Fruit fly (Drosophila melanogaster) whole organism, pupa: ENCODE measurements around the gene Taf12.
A peak's percentile ranks its signal among the peaks of the same experiment; 100 is the strongest.

ENCODE experiments used
- CG10348 ChIP-seq: fragments of 200-800 bp; sonication (Bioruptor generic); IDR thresholded peaks from 2 replicates; pipeline ENCODE4 v1.3.6; 2022; ENCODE audit warnings: missing biosample characterization, missing genetic modification characterization
- CG12605 ChIP-seq: fragments of 200-800 bp; sonication (Bioruptor generic); IDR thresholded peaks from 2 replicates; pipeline ENCODE4 v1.3.6; 2022; ENCODE audit warnings: missing biosample characterization, missing genetic modification characterization
- CG13204 ChIP-seq: fragments of 200-800 bp; sonication (Bioruptor generic); optimal IDR thresholded peaks from 2 replicates; lab custom pipeline; 2018; ENCODE audit warnings: missing biosample characterization, mild to moderate bottlenecking, missing genetic modification characterization, moderate library complexity
- CG14655 ChIP-seq: fragments of 200-800 bp; sonication (Bioruptor generic); optimal IDR thresholded peaks from 3 replicates; lab custom pipeline; 2017; ENCODE audit warnings: mild to moderate bottlenecking, missing biosample characterization, missing genetic modification reagents, missing genetic modification characterization
- CG15710 ChIP-seq: fragments of 200-800 bp; sonication (Bioruptor generic); optimal IDR thresholded peaks from 2 replicates; lab custom pipeline; 2018; ENCODE audit warnings: missing biosample characterization, mild to moderate bottlenecking, missing genetic modification characterization, moderate library complexity
- CG17806 ChIP-seq: fragments of 200-800 bp; sonication (Bioruptor generic); optimal IDR thresholded peaks from 2 replicates; lab custom pipeline; 2018; ENCODE audit warnings: missing biosample characterization, mild to moderate bottlenecking, missing genetic modification characterization, moderate library complexity
- CG32121 ChIP-seq: fragments of 200-800 bp; sonication (Bioruptor generic); IDR thresholded peaks from 2 replicates; pipeline ENCODE4 v1.3.6; 2022; ENCODE audit warnings: missing biosample characterization, missing genetic modification characterization
- CG34367 ChIP-seq: fragments of 200-800 bp; sonication (Bioruptor generic); optimal IDR thresholded peaks from 2 replicates; lab custom pipeline; 2018; ENCODE audit warnings: missing biosample characterization, mild to moderate bottlenecking, missing genetic modification characterization
- CG4496 ChIP-seq: fragments of 200-800 bp; sonication (Bioruptor generic); IDR thresholded peaks from 3 replicates; pipeline ENCODE4 v1.3.6; 2022; ENCODE audit warnings: missing biosample characterization, missing genetic modification characterization
- CG8159 ChIP-seq: fragments of 200-800 bp; sonication (Bioruptor generic); optimal IDR thresholded peaks from 3 replicates; lab custom pipeline; 2018; ENCODE audit warnings: missing biosample characterization, mild to moderate bottlenecking, missing genetic modification characterization, moderate library complexity
- CG8301 ChIP-seq: fragments of 200-800 bp; sonication (Bioruptor generic); optimal IDR thresholded peaks from 2 replicates; lab custom pipeline; 2018; ENCODE audit warnings: missing biosample characterization, mild to moderate bottlenecking, missing genetic modification characterization
- CG9948 ChIP-seq: fragments of 200-800 bp; sonication (Bioruptor generic); optimal IDR thresholded peaks from 2 replicates; lab custom pipeline; 2018; ENCODE audit warnings: missing biosample characterization, mild to moderate bottlenecking, missing genetic modification characterization, moderate library complexity
- D1 ChIP-seq: fragments of 200-800 bp; sonication (Bioruptor generic); optimal IDR thresholded peaks from 2 replicates; lab custom pipeline; 2018; ENCODE audit warnings: missing biosample characterization, mild to moderate bottlenecking, missing genetic modification characterization, moderate library complexity
- EcR ChIP-seq: fragments of 200-800 bp; sonication (Bioruptor generic); optimal IDR thresholded peaks from 3 replicates; lab custom pipeline; 2019; ENCODE audit warnings: missing biosample characterization, missing genetic modification characterization, mild to moderate bottlenecking, moderate library complexity, missing genetic modification reagents
- Ets98B ChIP-seq: fragments of 200-800 bp; sonication (Bioruptor generic); IDR thresholded peaks from 2 replicates; pipeline ENCODE4 v1.3.6; 2022; ENCODE audit warnings: missing biosample characterization, missing genetic modification characterization
- Pif1A ChIP-seq: fragments of 200-800 bp; sonication (Bioruptor generic); optimal IDR thresholded peaks from 3 replicates; lab custom pipeline; 2016; ENCODE audit warnings: missing biosample characterization, missing genetic modification characterization
- Pif1B ChIP-seq: fragments of 200-800 bp; sonication (Bioruptor generic); optimal IDR thresholded peaks from 3 replicates; lab custom pipeline; 2016; ENCODE audit warnings: missing biosample characterization, missing genetic modification characterization
- Snoo ChIP-seq: fragments of 200-800 bp; sonication (Bioruptor generic); optimal IDR thresholded peaks from 3 replicates; lab custom pipeline; 2017; ENCODE audit warnings: missing biosample characterization, mild to moderate bottlenecking, missing genetic modification characterization, inconsistent platforms
- fd96Ca ChIP-seq: fragments of 200-800 bp; sonication (Bioruptor generic); IDR thresholded peaks from 3 replicates; pipeline ENCODE4 v1.3.6; 2022; ENCODE audit warnings: missing biosample characterization, missing genetic modification characterization
- gl ChIP-seq: fragments of 200-800 bp; sonication (Bioruptor generic); optimal IDR thresholded peaks from 2 replicates; lab custom pipeline; 2018; ENCODE audit warnings: missing biosample characterization, mild to moderate bottlenecking, missing genetic modification characterization
- rn ChIP-seq: fragments of 200-800 bp; sonication (Bioruptor generic); IDR thresholded peaks from 2 replicates; pipeline ENCODE4 v1.3.6; 2022; ENCODE audit warnings: missing biosample characterization, missing genetic modification characterization

Gene Taf12

dm6 chr3R:11650105-11651039, 29.1 kb downstream of the Taf12 start, which contains the start of the genes Csk and Elp1:
Gene Csk, minus strand, starts transcription at chr3R:11650706.
Gene Elp1, plus strand, starts transcription at chr3R:11650971.
- TF ChIP-seq CG8159 (tag; lab: Kevin White, UChicago) (peak; percentile 53), CG14655 (GFP tag; lab: Kevin White, UChicago) (peak; percentile 15), D1 (tag; lab: Kevin White, UChicago) (no peak), CG17806 (peak; percentile 20), CG8301 (tag; lab: Kevin White, UChicago) (peak; percentile 8), fd96Ca (GFP tag; lab: Robert Waterston, UW) (0 out of 3 replicates have a peak, but pooled peaks have one; percentile 18), CG34367 (tag; lab: Kevin White, UChicago) (peak; percentile 26), Ets98B (GFP tag; lab: Robert Waterston, UW) (no peak), Pif1A (peak; percentile 23), Pif1B (GFP tag; lab: Kevin White, UChicago) (peak; percentile 6), CG4496 (GFP tag; lab: Robert Waterston, UW) (0 out of 3 replicates have a peak, but pooled peaks have one; percentile 39), CG9948 (tag; lab: Kevin White, UChicago) (peak; percentile 24), Snoo (tag; lab: Kevin White, UChicago) (no peak), gl (tag; lab: Kevin White, UChicago) (no peak), CG15710 (peak; percentile 45)

dm6 chr3R:11649449-11649848, 30.0 kb downstream of the Taf12 start:
- TF ChIP-seq EcR (GFP tag; lab: Kevin White, UChicago) (no peak), Snoo (tag; lab: Kevin White, UChicago) (peak; percentile 79), CG32121 (GFP tag; lab: Robert Waterston, UW) (peak; percentile 90), CG12605 (GFP tag; lab: Robert Waterston, UW) (peak; percentile 76), Pif1B (GFP tag; lab: Kevin White, UChicago) (peak; percentile 67), CG8301 (tag; lab: Kevin White, UChicago) (peak; percentile 70), CG15710 (peak; percentile 81), CG14655 (GFP tag; lab: Kevin White, UChicago) (peak; percentile 77), CG8159 (tag; lab: Kevin White, UChicago) (peak; percentile 76), fd96Ca (GFP tag; lab: Robert Waterston, UW) (peak; percentile 92), CG4496 (GFP tag; lab: Robert Waterston, UW) (peak; percentile 94), CG13204 (peak; percentile 35), D1 (tag; lab: Kevin White, UChicago) (no peak), Pif1A (peak; percentile 82), gl (tag; lab: Kevin White, UChicago) (no peak), CG34367 (tag; lab: Kevin White, UChicago) (peak; percentile 64), CG9948 (tag; lab: Kevin White, UChicago) (peak; percentile 68), CG10348 (GFP tag; lab: Robert Waterston, UW) (peak; percentile 87), rn (GFP tag; lab: Robert Waterston, UW) (peak; percentile 80), CG17806 (peak; percentile 72), Ets98B (GFP tag; lab: Robert Waterston, UW) (peak; percentile 90)

dm6 chr3R:11648356-11649355, 30.8 kb downstream of the Taf12 start:
- TF ChIP-seq fd96Ca (GFP tag; lab: Robert Waterston, UW), result 0 out of 3 replicates have a peak, but pooled peaks have one; percentile 9
- no peak for TF ChIP-seq CG12605 (GFP tag; lab: Robert Waterston, UW)
- no peak for TF ChIP-seq CG14655 (GFP tag; lab: Kevin White, UChicago)
- TF ChIP-seq Ets98B (GFP tag; lab: Robert Waterston, UW), result no peak
- peak; percentile 59 for TF ChIP-seq EcR (GFP tag; lab: Kevin White, UChicago)

dm6 chr3R:11646826-11647225, 32.7 kb downstream of the Taf12 start:
- TF ChIP-seq fd96Ca (GFP tag; lab: Robert Waterston, UW) (peak; percentile 78), Pif1B (GFP tag; lab: Kevin White, UChicago) (peak; percentile 67), CG34367 (tag; lab: Kevin White, UChicago) (peak; percentile 66), CG12605 (GFP tag; lab: Robert Waterston, UW) (peak; percentile 90), EcR (GFP tag; lab: Kevin White, UChicago) (peak; percentile 49), CG17806 (peak; percentile 78), CG13204 (peak; percentile 90), Snoo (tag; lab: Kevin White, UChicago) (peak; percentile 38), CG8301 (tag; lab: Kevin White, UChicago) (peak; percentile 23), CG32121 (GFP tag; lab: Robert Waterston, UW) (peak; percentile 62), Pif1A (peak; percentile 74), CG4496 (GFP tag; lab: Robert Waterston, UW) (peak; percentile 82), CG10348 (GFP tag; lab: Robert Waterston, UW) (no peak), D1 (tag; lab: Kevin White, UChicago) (no peak), CG14655 (GFP tag; lab: Kevin White, UChicago) (no peak), rn (GFP tag; lab: Robert Waterston, UW) (0 out of 2 replicates have a peak, but pooled peaks have one; percentile 25), gl (tag; lab: Kevin White, UChicago) (peak; percentile 96), CG8159 (tag; lab: Kevin White, UChicago) (peak; percentile 70), CG15710 (peak; percentile 70), Ets98B (GFP tag; lab: Robert Waterston, UW) (peak; percentile 80; the same call in 1 of the 2 replicates), CG9948 (tag; lab: Kevin White, UChicago) (peak; percentile 32)
